Worm (Caenorhabditis elegans): ENCODE data around the gene T06E6.10.

DNA sequence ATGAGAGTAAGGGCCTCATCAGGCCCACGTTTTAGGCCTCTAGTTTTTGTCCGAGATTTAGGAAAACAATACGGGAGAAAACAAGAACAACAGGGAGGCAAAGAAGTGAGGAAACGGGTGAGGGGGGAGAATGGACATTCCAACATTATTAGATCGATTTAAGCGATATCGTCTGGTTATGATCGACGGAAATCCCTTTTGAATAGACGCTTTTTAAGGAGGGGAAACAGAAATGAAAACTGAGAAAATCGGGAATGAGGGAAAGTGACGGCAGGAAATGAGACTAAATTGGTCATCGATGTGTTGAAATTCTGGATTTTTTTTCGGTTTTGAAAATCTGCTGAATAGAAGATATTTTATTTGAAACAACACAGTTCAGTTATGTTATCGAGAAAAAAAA lies 46.5 kb downstream of the T06E6.10 start, which contains the start of gene rocf-1:
- TF ChIP-seq C34F6.9 (tag; optimal IDR thresholded peaks at IDR 0.05) (no peak), lin-13 (GFP tag; optimal IDR thresholded peaks at IDR 0.05) (no peak), unc-39 (tag; optimal IDR thresholded peaks at IDR 0.05) (no peak), nhr-23 (tag; optimal IDR thresholded peaks at IDR 0.05) (no peak), nhr-77 (tag; optimal IDR thresholded peaks at IDR 0.05) (no peak), fos-1 (tag; optimal IDR thresholded peaks at IDR 0.05) (no peak), snpc-4 (tag; optimal IDR thresholded peaks at IDR 0.05) (no peak), mab-5 (tag; optimal IDR thresholded peaks at IDR 0.05) (no peak)

Measured in whole organism, L2 larva.